Fruit fly (Drosophila melanogaster): ENCODE results near the gene CG14610.

The CG14610 gene

dm6 chr3R:7107713-7108588, 36.1 kb downstream of the CG14610 start (continued):
- no peak for TF ChIP-seq CG6272 (GFP tag; IDR thresholded peaks at IDR 0.05)
- peak; percentile 96 for TF ChIP-seq yki (optimal IDR thresholded peaks at IDR 0.05)
- no peak for TF ChIP-seq stc (GFP tag; IDR thresholded peaks at IDR 0.05)
- TF ChIP-seq CG15073 (GFP tag; optimal IDR thresholded peaks at IDR 0.05): no peak
- no peak for TF ChIP-seq tll (GFP tag; optimal IDR thresholded peaks at IDR 0.05)
- peak; percentile 39 for TF ChIP-seq CG18262 (tag; optimal IDR thresholded peaks at IDR 0.05)
- no peak for TF ChIP-seq CG8290 (GFP tag; optimal IDR thresholded peaks at IDR 0.05)
- TF ChIP-seq CG8290 (tag; optimal IDR thresholded peaks at IDR 0.05): peak in 1 of 2 experiments; percentile 14
- TF ChIP-seq HLHmδ (GFP tag; optimal IDR thresholded peaks at IDR 0.05): peak; percentile 37
- TF ChIP-seq CG2116 (GFP tag; optimal IDR thresholded peaks at IDR 0.05): no peak
- no peak for TF ChIP-seq sisA (GFP tag; IDR thresholded peaks at IDR 0.05)
- TF ChIP-seq Optix (GFP tag; IDR thresholded peaks at IDR 0.05): no peak
- peak; percentile 67 for TF ChIP-seq CG8924 (tag; optimal IDR thresholded peaks at IDR 0.05)
- TF ChIP-seq CG1529 (GFP tag; optimal IDR thresholded peaks at IDR 0.05): no peak
- no peak for TF ChIP-seq CG9876 (GFP tag; optimal IDR thresholded peaks at IDR 0.05)
- TF ChIP-seq CG18599 (GFP tag; optimal IDR thresholded peaks at IDR 0.05): peak; percentile 15
- no peak for TF ChIP-seq CG8944 (GFP tag; optimal IDR thresholded peaks at IDR 0.05)
- no peak for TF ChIP-seq Sin3A (optimal IDR thresholded peaks at IDR 0.05)
- no peak for TF ChIP-seq Lim3 (GFP tag; IDR thresholded peaks at IDR 0.05)
- no peak for TF ChIP-seq kah (GFP tag; optimal IDR thresholded peaks at IDR 0.05)
- TF ChIP-seq CG10543 (GFP tag; optimal IDR thresholded peaks at IDR 0.05): no peak
- no peak for TF ChIP-seq pan (optimal IDR thresholded peaks at IDR 0.05)
- no peak for TF ChIP-seq pan (GFP tag; optimal IDR thresholded peaks at IDR 0.05 in 1 of 2, IDR thresholded peaks at IDR 0.05 in 1 of 2)
- peak in 1 of 2 experiments; percentile 48 for TF ChIP-seq insv (GFP tag; optimal IDR thresholded peaks at IDR 0.05)
- no peak for TF ChIP-seq sna (GFP tag; IDR thresholded peaks at IDR 0.05; ENCODE audit: partially characterized antibody)
- peak; percentile 27 for TF ChIP-seq BtbVII (GFP tag; optimal IDR thresholded peaks at IDR 0.05)
- peak; percentile 3 for TF ChIP-seq grau (tag; optimal IDR thresholded peaks at IDR 0.05)
- TF ChIP-seq Ssrp (tag; optimal IDR thresholded peaks at IDR 0.05): peak; percentile 45
- peak; percentile 56 for TF ChIP-seq CG12769 (tag; optimal IDR thresholded peaks at IDR 0.05)
- TF ChIP-seq sens (GFP tag): peak; percentile 80
- TF ChIP-seq Hr51 (GFP tag; optimal IDR thresholded peaks at IDR 0.05): peak in 1 of 2 experiments; percentile 14
- peak; percentile 43 for TF ChIP-seq CG6254 (GFP tag; optimal IDR thresholded peaks at IDR 0.05)
- peak; percentile 52 for TF ChIP-seq Jarid2 (GFP tag; optimal IDR thresholded peaks at IDR 0.05)
- TF ChIP-seq wor (GFP tag; IDR thresholded peaks at IDR 0.05): no peak
- no peak for TF ChIP-seq CG6683 (GFP tag; optimal IDR thresholded peaks at IDR 0.05)
- TF ChIP-seq nmo (GFP tag; optimal IDR thresholded peaks at IDR 0.05): peak; percentile 26
- peak in 1 of 2 experiments; percentile 35 for TF ChIP-seq Pdp1 (GFP tag; optimal IDR thresholded peaks at IDR 0.05)
- TF ChIP-seq btn (GFP tag; optimal IDR thresholded peaks at IDR 0.05): no peak
- peak; percentile 10 for TF ChIP-seq oc (tag; optimal IDR thresholded peaks at IDR 0.05)
- peak; percentile 17 for TF ChIP-seq CG2120 (GFP tag; optimal IDR thresholded peaks at IDR 0.05)
- TF ChIP-seq CHES-1-like (GFP tag; optimal IDR thresholded peaks at IDR 0.05): no peak
- peak; percentile 45 for TF ChIP-seq Mes4 (GFP tag; optimal IDR thresholded peaks at IDR 0.05)
- TF ChIP-seq CG17568 (GFP tag; optimal IDR thresholded peaks at IDR 0.05): no peak
- peak; percentile 9 for TF ChIP-seq shn (GFP tag; optimal IDR thresholded peaks at IDR 0.05)
- TF ChIP-seq Rfx (GFP tag; IDR thresholded peaks at IDR 0.05): no peak
- TF ChIP-seq cg (GFP tag; optimal IDR thresholded peaks at IDR 0.05): peak; percentile 78
- TF ChIP-seq MTF-1 (GFP tag; optimal IDR thresholded peaks at IDR 0.05; ENCODE audit: borderline replicate concordance): peak; percentile 27
- peak; percentile 2 for TF ChIP-seq CG3281 (GFP tag; optimal IDR thresholded peaks at IDR 0.05)
- TF ChIP-seq gem (tag; optimal IDR thresholded peaks at IDR 0.05): peak; percentile 32
